Fruit fly (Drosophila melanogaster) whole organism, embryonic: ENCODE data around the gene unc-119.

Experiments used
- Blimp-1 ChIP-seq: fragments of 200-800 bp; sonication (Bioruptor generic); optimal IDR thresholded peaks from 3 replicates; lab custom pipeline; 2018; ENCODE audit warnings: missing biosample characterization, missing genetic modification characterization, mild to moderate bottlenecking, moderate library complexity, missing genetic modification reagents
- CG10654 ChIP-seq: fragments of 200-800 bp; sonication (Bioruptor generic); optimal IDR thresholded peaks from 2 replicates; lab custom pipeline; 2016; ENCODE audit warnings: missing biosample characterization, missing genetic modification characterization
- CG15479 ChIP-seq: fragments of 200-800 bp; sonication (Bioruptor generic); optimal IDR thresholded peaks from 3 replicates; lab custom pipeline; 2019; ENCODE audit warnings: missing biosample characterization, mild to moderate bottlenecking, missing genetic modification characterization, moderate library complexity
- CG18011 ChIP-seq: fragments of 200-800 bp; sonication (Bioruptor generic); optimal IDR thresholded peaks from 2 replicates; lab custom pipeline; 2017; ENCODE audit warnings: missing biosample characterization, missing genetic modification characterization, mild to moderate bottlenecking, moderate library complexity, missing genotype
- CG18599 ChIP-seq: fragments of 200-800 bp; sonication (Bioruptor generic); optimal IDR thresholded peaks from 3 replicates; lab custom pipeline; 2017; ENCODE audit warnings: missing biosample characterization, missing genetic modification characterization, mild to moderate bottlenecking, moderate library complexity, missing genetic modification reagents
- CG18764 ChIP-seq: fragments of 200-800 bp; sonication (Bioruptor generic); optimal IDR thresholded peaks from 3 replicates; lab custom pipeline; 2016; ENCODE audit warnings: missing biosample characterization, missing genetic modification characterization
- CG2116 ChIP-seq: fragments of 200-800 bp; sonication (Bioruptor generic); optimal IDR thresholded peaks from 3 replicates; lab custom pipeline; 2018; ENCODE audit warnings: missing biosample characterization, mild to moderate bottlenecking, missing genetic modification characterization
- CG31441 ChIP-seq: fragments of 200-800 bp; sonication (Bioruptor generic); IDR thresholded peaks from 2 replicates; pipeline ENCODE4 v1.3.6; 2022; ENCODE audit warnings: missing biosample characterization, missing genetic modification characterization
- CG3838 ChIP-seq: fragments of 200-800 bp; sonication (Bioruptor generic); optimal IDR thresholded peaks from 3 replicates; lab custom pipeline; 2016; ENCODE audit warnings: missing biosample characterization, missing genetic modification characterization
- CG43689 ChIP-seq: fragments of 200-800 bp; sonication (Bioruptor generic); IDR thresholded peaks from 2 replicates; pipeline ENCODE4 v1.3.6; 2022; ENCODE audit warnings: missing biosample characterization, missing genetic modification characterization
- CG8281 ChIP-seq: fragments of 200-800 bp; sonication (Bioruptor generic); optimal IDR thresholded peaks from 2 replicates; lab custom pipeline; 2018; ENCODE audit warnings: missing biosample characterization, mild to moderate bottlenecking, missing genetic modification characterization, moderate library complexity
- CG8388 ChIP-seq: fragments of 200-800 bp; sonication (Bioruptor generic); optimal IDR thresholded peaks from 2 replicates; lab custom pipeline; 2019; ENCODE audit warnings: missing biosample characterization, mild to moderate bottlenecking, missing genetic modification characterization, moderate library complexity
- CG9437 ChIP-seq: fragments of 200-800 bp; sonication (Bioruptor generic); optimal IDR thresholded peaks from 2 replicates; lab custom pipeline; 2018; ENCODE audit warnings: missing biosample characterization, mild to moderate bottlenecking, missing genetic modification characterization
- CG9876 ChIP-seq: fragments of 200-800 bp; sonication (Bioruptor generic); optimal IDR thresholded peaks from 2 replicates; lab custom pipeline; 2016; ENCODE audit warnings: missing biosample characterization, missing genetic modification characterization
- CHES-1-like ChIP-seq: fragments of 200-800 bp; sonication (Bioruptor generic); optimal IDR thresholded peaks from 2 replicates; lab custom pipeline; 2016; ENCODE audit warnings: missing biosample characterization, missing genetic modification characterization
- Dad ChIP-seq: fragments of 200-800 bp; sonication (Bioruptor generic); optimal IDR thresholded peaks from 3 replicates; lab custom pipeline; 2016; ENCODE audit warnings: missing biosample characterization, missing genetic modification characterization
- HLH4C ChIP-seq: fragments of 200-800 bp; sonication (Bioruptor generic); IDR thresholded peaks from 3 replicates; pipeline ENCODE4 v1.3.6; 2022; ENCODE audit warnings: missing biosample characterization, missing genetic modification characterization; ENCODE audit not compliant: partially characterized antibody
- HLHmδ ChIP-seq: fragments of 200-800 bp; sonication (Bioruptor generic); optimal IDR thresholded peaks from 2 replicates; lab custom pipeline; 2018; ENCODE audit warnings: missing biosample characterization, mild to moderate bottlenecking, missing genetic modification characterization, moderate library complexity
- Kr ChIP-seq: fragments of 200-800 bp; sonication (Bioruptor generic); optimal IDR thresholded peaks from 2 replicates; lab custom pipeline; 2017; ENCODE audit warnings: missing biosample characterization, mild to moderate bottlenecking, missing genetic modification characterization
- MTF-1 ChIP-seq: fragments of 200-800 bp; sonication (Bioruptor generic); optimal IDR thresholded peaks from 2 replicates; lab custom pipeline; 2018; ENCODE audit warnings: missing biosample characterization, mild to moderate bottlenecking, missing genetic modification characterization, borderline replicate concordance
- Mad ChIP-seq: fragments of 200-800 bp; sonication (Bioruptor generic); optimal IDR thresholded peaks from 2 replicates; lab custom pipeline; 2016; ENCODE audit warnings: missing biosample characterization, missing genetic modification characterization
- Meics ChIP-seq: fragments of 200-800 bp; sonication (Bioruptor generic); optimal IDR thresholded peaks from 2 replicates; lab custom pipeline; 2017; ENCODE audit warnings: missing biosample characterization, mild to moderate bottlenecking, missing genetic modification characterization
- Nf-YA ChIP-seq: fragments of 200-800 bp; sonication (Bioruptor generic); IDR thresholded peaks from 2 replicates; pipeline ENCODE4 v1.3.6; 2022; ENCODE audit warnings: missing biosample characterization, missing genetic modification characterization
- Nf-YB ChIP-seq: fragments of 200-800 bp; sonication (Bioruptor generic); optimal IDR thresholded peaks from 3 replicates; lab custom pipeline; 2019; ENCODE audit warnings: missing biosample characterization, mild to moderate bottlenecking, missing genetic modification characterization, moderate library complexity
- PHDP ChIP-seq: fragments of 200-800 bp; sonication (Bioruptor generic); optimal IDR thresholded peaks from 3 replicates; lab custom pipeline; 2018; ENCODE audit warnings: missing biosample characterization, mild to moderate bottlenecking, missing genetic modification characterization, moderate library complexity
- Pdp1 ChIP-seq, 2 experiments: fragments of 200-800 bp; sonication (Bioruptor generic); optimal IDR thresholded peaks; 3 replicates each; lab custom pipeline; 2016; ENCODE audit warnings: missing biosample characterization in 2 of 2, missing genetic modification characterization in 2 of 2, mild to moderate bottlenecking in 1 of 2, moderate library complexity in 1 of 2
- Rfx ChIP-seq: fragments of 200-800 bp; sonication (Bioruptor generic); IDR thresholded peaks from 2 replicates; pipeline ENCODE4 v1.3.6; 2022; ENCODE audit warnings: missing biosample characterization, missing genetic modification characterization
- Rx ChIP-seq: fragments of 200-800 bp; sonication (Bioruptor generic); IDR thresholded peaks from 2 replicates; pipeline ENCODE4 v1.3.6; 2022; ENCODE audit warnings: missing biosample characterization, missing genetic modification characterization
- Scr ChIP-seq: fragments of 200-800 bp; sonication (Bioruptor generic); IDR thresholded peaks from 2 replicates; pipeline ENCODE4 v1.3.6; 2022; ENCODE audit warnings: missing biosample characterization, missing genetic modification characterization; ENCODE audit not compliant: partially characterized antibody
- TFAM ChIP-seq: fragments of 200-800 bp; sonication (Bioruptor generic); optimal IDR thresholded peaks from 2 replicates; lab custom pipeline; 2017; ENCODE audit warnings: missing biosample characterization, missing genetic modification characterization, inconsistent platforms
- YL-1 ChIP-seq: fragments of 200-800 bp; sonication (Bioruptor generic); optimal IDR thresholded peaks from 3 replicates; lab custom pipeline; 2017; ENCODE audit warnings: missing biosample characterization, mild to moderate bottlenecking, missing genetic modification characterization
- cas ChIP-seq: fragments of 200-800 bp; sonication (Bioruptor generic); IDR thresholded peaks from 2 replicates; pipeline ENCODE4 v1.3.6; 2022; ENCODE audit warnings: missing biosample characterization, missing genetic modification characterization
- crol ChIP-seq: fragments of 200-800 bp; sonication (Bioruptor generic); IDR thresholded peaks from 2 replicates; pipeline ENCODE4 v1.3.6; 2022; ENCODE audit warnings: missing biosample characterization, missing genetic modification characterization
- fu2 ChIP-seq: fragments of 200-800 bp; sonication (Bioruptor generic); optimal IDR thresholded peaks from 2 replicates; lab custom pipeline; 2016; ENCODE audit warnings: missing biosample characterization, missing genetic modification characterization
- grau ChIP-seq: fragments of 200-800 bp; optimal IDR thresholded peaks from 3 replicates; lab custom pipeline; 2019; ENCODE audit warnings: missing biosample characterization, mild to moderate bottlenecking, missing genetic modification characterization, moderate library complexity
- lbe ChIP-seq: fragments of 200-800 bp; sonication (Bioruptor generic); optimal IDR thresholded peaks from 2 replicates; lab custom pipeline; 2016; ENCODE audit warnings: missing biosample characterization, mild to moderate bottlenecking, missing genetic modification characterization
- lola ChIP-seq, 3 experiments: fragments of >200 bp in 2 of 3; fragments of 200-800 bp in 1 of 3; sonication (Bioruptor generic) in 1 of 3; optimal IDR thresholded peaks; 2 replicates each; lab custom pipeline; 2017 to 2019; ENCODE audit warnings: missing biosample characterization in 3 of 3, missing genetic modification characterization in 3 of 3, mild to moderate bottlenecking in 1 of 3, moderate library complexity in 1 of 3
- mirr ChIP-seq: fragments of 200-800 bp; sonication (Bioruptor generic); optimal IDR thresholded peaks from 3 replicates; lab custom pipeline; 2018; ENCODE audit warnings: missing biosample characterization, mild to moderate bottlenecking, missing genetic modification characterization
- pan ChIP-seq, 4 experiments: fragments of >200 bp in 3 of 4; fragments of 200-800 bp in 1 of 4; sonication (Bioruptor generic) in 1 of 4; optimal IDR thresholded peaks in 3 of 4; IDR thresholded peaks in 1 of 4; 2 replicates each; pipeline versions ENCODE4 v1.3.6 to Lab custom; 2017 to 2022; ENCODE audit warnings: missing biosample characterization in 2 of 4, missing genetic modification characterization in 2 of 4, mixed read lengths in 1 of 4
- pnt ChIP-seq: fragments of 200-800 bp; sonication (Bioruptor generic); optimal IDR thresholded peaks from 3 replicates; lab custom pipeline; 2016; ENCODE audit warnings: missing biosample characterization, missing genetic modification characterization
- ranshi ChIP-seq: fragments of 200-800 bp; sonication (Bioruptor generic); IDR thresholded peaks from 2 replicates; pipeline ENCODE4 v1.3.6; 2022; ENCODE audit warnings: missing biosample characterization, missing genetic modification characterization
- row ChIP-seq: fragments of 200-800 bp; sonication (Bioruptor generic); IDR thresholded peaks from 3 replicates; pipeline ENCODE4 v1.3.6; 2022; ENCODE audit warnings: missing biosample characterization, missing genetic modification characterization
- sens ChIP-seq: fragments of 200-800 bp; sonication (Bioruptor generic); peaks from one replicate; lab custom pipeline; 2016; ENCODE audit warnings: missing biosample characterization, missing genetic modification characterization
- seq ChIP-seq: fragments of 200-800 bp; sonication (Bioruptor generic); IDR thresholded peaks from 2 replicates; pipeline ENCODE4 v1.3.6; 2022; ENCODE audit warnings: missing biosample characterization, missing genetic modification characterization
- shn ChIP-seq: fragments of 200-800 bp; sonication (Bioruptor generic); optimal IDR thresholded peaks from 3 replicates; lab custom pipeline; 2016; ENCODE audit warnings: missing biosample characterization, missing genetic modification characterization
- slbo ChIP-seq: fragments of 200-800 bp; sonication (Bioruptor generic); IDR thresholded peaks from 2 replicates; pipeline ENCODE4 v1.3.6; 2022; ENCODE audit warnings: missing biosample characterization, missing genetic modification characterization
- sob ChIP-seq: fragments of 200-800 bp; sonication (Bioruptor generic); IDR thresholded peaks from 2 replicates; pipeline ENCODE4 v1.3.6; 2022; ENCODE audit warnings: missing biosample characterization, missing genetic modification characterization
- stc ChIP-seq: fragments of 200-800 bp; sonication (Bioruptor generic); IDR thresholded peaks from 2 replicates; pipeline ENCODE4 v1.3.6; 2022; ENCODE audit warnings: missing biosample characterization, missing genetic modification characterization
- sug ChIP-seq: fragments of 200-800 bp; optimal IDR thresholded peaks from 2 replicates; lab custom pipeline; 2019; ENCODE audit warnings: missing biosample characterization, mild to moderate bottlenecking, missing genetic modification characterization, moderate library complexity
- zf30C ChIP-seq: fragments of 200-800 bp; sonication (Bioruptor generic); optimal IDR thresholded peaks from 3 replicates; lab custom pipeline; 2018; ENCODE audit warnings: missing biosample characterization, mild to moderate bottlenecking, missing genetic modification characterization

unc-119 gene

DNA sequence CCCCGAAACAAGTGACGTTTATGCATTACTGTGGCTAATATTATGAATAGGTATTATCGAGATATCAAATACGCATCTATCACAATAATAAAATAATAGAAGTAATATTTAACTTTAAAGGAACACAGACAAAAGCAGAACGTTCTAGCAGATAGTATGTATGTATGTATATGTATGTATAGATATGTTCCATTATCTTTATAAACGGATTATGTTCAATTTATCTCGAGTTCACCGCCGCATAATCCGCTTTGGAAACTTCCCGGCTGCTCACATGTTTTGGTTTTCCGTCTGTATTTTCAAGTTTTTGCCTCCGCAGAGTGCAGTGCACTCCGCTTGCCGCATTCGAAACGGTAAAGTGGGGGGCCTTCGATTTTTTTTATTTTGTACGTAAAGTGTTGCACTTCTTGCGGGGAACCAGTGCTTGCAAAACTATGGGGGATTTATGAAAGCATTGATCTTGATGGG lies 44.5 kb upstream of the unc-119 start (continued):
- TF ChIP-seq CG9437 (GFP tag; lab: Kevin White, UChicago) (no peak), sens (GFP tag; lab: Kevin White, UChicago) (peak; percentile 94), mirr (GFP tag; lab: Kevin White, UChicago) (no peak), Nf-YA (GFP tag; lab: Robert Waterston, UW) (no peak), Rx (GFP tag; lab: Robert Waterston, UW) (no peak), HLHmδ (GFP tag; lab: Kevin White, UChicago) (no peak), Meics (GFP tag; lab: Kevin White, UChicago) (no peak), CG8281 (tag; lab: Kevin White, UChicago) (peak; percentile 12), Mad (GFP tag; lab: Kevin White, UChicago) (no peak), Kr (GFP tag; lab: Kevin White, UChicago) (no peak), CG31441 (GFP tag; lab: Robert Waterston, UW) (no peak; the same call in 1 of the 2 replicates), seq (0 out of 2 replicates have a peak, but pooled peaks have one; percentile 23), lola (GFP tag; optimal IDR thresholded peaks at IDR 0.05; lab: Kevin White, UChicago) (peak in 1 of 3 experiments; percentile 58), CG9876 (GFP tag; lab: Kevin White, UChicago) (no peak), lbe (peak; percentile 56), CG3838 (GFP tag; lab: Kevin White, UChicago) (no peak), PHDP (tag; lab: Kevin White, UChicago) (peak; percentile 61), CG18764 (GFP tag; lab: Kevin White, UChicago) (no peak), Nf-YB (GFP tag; lab: Kevin White, UChicago) (no peak), TFAM (GFP tag; lab: Kevin White, UChicago) (no peak), sob (GFP tag; lab: Robert Waterston, UW) (no peak), Dad (GFP tag; lab: Kevin White, UChicago) (no peak), Rfx (GFP tag; lab: Robert Waterston, UW) (no peak), pnt (GFP tag; lab: Kevin White, UChicago) (no peak), cas (GFP tag; lab: Robert Waterston, UW) (no peak), Scr (GFP tag; lab: Robert Waterston, UW) (no peak), pan (optimal IDR thresholded peaks at IDR 0.05; lab: Kevin White, UChicago) (no peak), pan (GFP tag; optimal IDR thresholded peaks at IDR 0.05 in 1 of 2, IDR thresholded peaks at IDR 0.05 in 1 of 2) (no peak), ranshi (GFP tag; lab: Robert Waterston, UW) (no peak), CG8388 (GFP tag; lab: Kevin White, UChicago) (peak; percentile 55), slbo (GFP tag; lab: Robert Waterston, UW) (no peak), CG18599 (GFP tag; lab: Kevin White, UChicago) (peak; percentile 4), YL-1 (GFP tag; lab: Kevin White, UChicago) (no peak), CG15479 (no peak), MTF-1 (GFP tag; lab: Kevin White, UChicago) (no peak), Pdp1 (GFP tag; optimal IDR thresholded peaks at IDR 0.05; lab: Kevin White, UChicago) (no peak), stc (GFP tag; lab: Robert Waterston, UW) (no peak), row (peak; percentile 70), CG2116 (no peak), CHES-1-like (GFP tag; lab: Kevin White, UChicago) (no peak), shn (GFP tag; lab: Kevin White, UChicago) (no peak), Blimp-1 (GFP tag; lab: Kevin White, UChicago) (peak; percentile 69), crol (GFP tag; lab: Robert Waterston, UW) (no peak), zf30C (GFP tag; lab: Kevin White, UChicago) (no peak), fu2 (GFP tag; lab: Kevin White, UChicago) (no peak), CG10654 (GFP tag; lab: Kevin White, UChicago) (no peak), HLH4C (GFP tag; lab: Robert Waterston, UW) (no peak), CG18011 (no peak), grau (tag; lab: Kevin White, UChicago) (peak; percentile 19), CG43689 (no peak), sug (tag; lab: Kevin White, UChicago) (no peak)
